Worm (Caenorhabditis elegans) whole organism, L4/young adult: ENCODE data around the gene ZK930.2.

Source experiments
- W03F9.2 ChIP-seq: fragments of 150-350 bp; optimal IDR thresholded peaks from 2 replicates; lab custom pipeline; 2014; ENCODE audit warnings: missing biosample characterization, missing genetic modification characterization
- dao-5 ChIP-seq: sonication (generic microtip); optimal IDR thresholded peaks from 2 replicates; lab custom pipeline; 2016; ENCODE audit warnings: missing genotype, missing genetic modification characterization, moderate library complexity, missing compliant biosample characterization
- him-1 ChIP-seq: sonication (generic microtip); optimal IDR thresholded peaks from 2 replicates; lab custom pipeline; 2016; ENCODE audit warnings: missing genotype, missing genetic modification reagents, missing genetic modification characterization, missing compliant biosample characterization

- TF ChIP-seq him-1 (tag; lab: Kevin White, UChicago) (no peak), dao-5 (tag; lab: Kevin White, UChicago) (no peak), W03F9.2 (tag; lab: Kevin White, UChicago) (no peak)
Observed at ce11 chrII:11845954-11846353, 47.3 kb downstream of the ZK930.2 start.
